Worm (Caenorhabditis elegans) whole organism, young adult: Measurements from ENCODE around the gene Y57G11B.8.
A peak's percentile ranks its signal among the peaks of the same experiment; 100 is the strongest.

ENCODE experiments used
- D2030.7 ChIP-seq: fragments of 200-800 bp; sonication (Bioruptor generic); IDR thresholded peaks from 2 replicates; pipeline ENCODE4 v1.3.6; 2022; ENCODE audit warnings: missing genetic modification reagents, missing genetic modification characterization, missing compliant biosample characterization
- F23B12.7 ChIP-seq: sonication (generic microtip); optimal IDR thresholded peaks from 2 replicates; lab custom pipeline; 2017; ENCODE audit warnings: missing genetic modification characterization, mild to moderate bottlenecking, missing compliant biosample characterization, antibody characterized with exemption, moderate library complexity; ENCODE audit not compliant: insufficient read depth
- F52B5.7 ChIP-seq: sonication (generic microtip); optimal IDR thresholded peaks from 2 replicates; lab custom pipeline; 2016; ENCODE audit warnings: mild to moderate bottlenecking, missing genetic modification characterization, missing compliant biosample characterization
- F55B11.4 ChIP-seq: sonication (generic microtip); optimal IDR thresholded peaks from 2 replicates; lab custom pipeline; 2016; ENCODE audit warnings: missing compliant biosample characterization, missing genetic modification characterization, borderline replicate concordance; ENCODE audit not compliant: insufficient read depth
- F57A8.1 ChIP-seq: fragments of 200-800 bp; sonication (Bioruptor generic); optimal IDR thresholded peaks from 2 replicates; lab custom pipeline; 2018; ENCODE audit warnings: mild to moderate bottlenecking, missing genetic modification characterization, moderate library complexity, missing compliant biosample characterization
- T07F8.4 ChIP-seq: sonication (generic microtip); optimal IDR thresholded peaks from 2 replicates; lab custom pipeline; 2016; ENCODE audit warnings: mild to moderate bottlenecking, missing genetic modification characterization, moderate library complexity, missing compliant biosample characterization
- Y53G8AR.9 ChIP-seq: fragments of 200-800 bp; sonication (Bioruptor generic); conservative IDR thresholded peaks from 2 replicates; pipeline ENCODE4 v1.3.6; 2022; ENCODE audit warnings: missing genetic modification reagents, missing genetic modification characterization, missing compliant biosample characterization
- Y67H2A.10 ChIP-seq: fragments of 200-800 bp; sonication (Bioruptor generic); conservative IDR thresholded peaks from 2 replicates; pipeline ENCODE4 v1.3.6; 2022; ENCODE audit warnings: missing genetic modification reagents, missing genetic modification characterization, missing compliant biosample characterization
- Y79H2A.3 ChIP-seq: fragments of 200-800 bp; sonication (Bioruptor generic); conservative IDR thresholded peaks from 2 replicates; pipeline ENCODE4 v1.3.6; 2022; ENCODE audit warnings: missing genetic modification reagents, missing genetic modification characterization, missing compliant biosample characterization
- atf-7 ChIP-seq: sonication (generic microtip); optimal IDR thresholded peaks from 2 replicates; lab custom pipeline; 2017; ENCODE audit warnings: mild to moderate bottlenecking, missing genetic modification characterization, missing compliant biosample characterization
- attf-3 ChIP-seq: fragments of 200-800 bp; sonication (Bioruptor generic); conservative IDR thresholded peaks from 2 replicates; pipeline ENCODE4 v1.3.6; 2022; ENCODE audit warnings: missing genetic modification reagents, missing genetic modification characterization, missing compliant biosample characterization
- attf-5 ChIP-seq: fragments of 200-800 bp; sonication (Bioruptor generic); optimal IDR thresholded peaks from 2 replicates; lab custom pipeline; 2018; ENCODE audit warnings: mild to moderate bottlenecking, missing genetic modification characterization, missing compliant biosample characterization
- attf-6 ChIP-seq: fragments of 200-800 bp; sonication (Bioruptor generic); IDR thresholded peaks from 2 replicates; pipeline ENCODE4 v1.3.6; 2022; ENCODE audit warnings: missing genetic modification reagents, missing genetic modification characterization, missing compliant biosample characterization
- bed-1 ChIP-seq: fragments of 200-800 bp; sonication (Bioruptor generic); IDR thresholded peaks from 2 replicates; pipeline ENCODE4 v1.3.6; 2022; ENCODE audit warnings: missing genetic modification reagents, missing genetic modification characterization, missing compliant biosample characterization
- bed-2 ChIP-seq: fragments of 200-800 bp; sonication (Bioruptor generic); IDR thresholded peaks from 2 replicates; pipeline ENCODE4 v1.3.6; 2022; ENCODE audit warnings: missing genetic modification reagents, missing genetic modification characterization, missing compliant biosample characterization
- ceh-100 ChIP-seq: fragments of 200-800 bp; sonication (Bioruptor generic); IDR thresholded peaks from 2 replicates; pipeline ENCODE4 v1.3.6; 2022; ENCODE audit warnings: missing genetic modification reagents, missing genetic modification characterization, missing compliant biosample characterization
- ceh-91 ChIP-seq: fragments of 200-800 bp; sonication (Bioruptor generic); IDR thresholded peaks from 2 replicates; pipeline ENCODE4 v1.3.6; 2022; ENCODE audit warnings: missing genetic modification reagents, missing genetic modification characterization, missing compliant biosample characterization
- dox-1 ChIP-seq: fragments of 200-800 bp; sonication (Bioruptor generic); IDR thresholded peaks from 2 replicates; pipeline ENCODE4 v1.3.6; 2022; ENCODE audit warnings: missing genetic modification reagents, missing genetic modification characterization, missing compliant biosample characterization
- ets-4 ChIP-seq: fragments of 200-800 bp; sonication (Bioruptor generic); optimal IDR thresholded peaks from 2 replicates; lab custom pipeline; 2018; ENCODE audit warnings: mild to moderate bottlenecking, missing genetic modification characterization, missing compliant biosample characterization
- hlh-12 ChIP-seq: sonication (generic microtip); optimal IDR thresholded peaks from 2 replicates; lab custom pipeline; 2016; ENCODE audit warnings: missing genetic modification characterization, missing compliant biosample characterization
- hlh-26 ChIP-seq: fragments of 200-800 bp; sonication (Bioruptor generic); conservative IDR thresholded peaks from 2 replicates; pipeline ENCODE4 v1.3.6; 2022; ENCODE audit warnings: missing genetic modification reagents, missing genetic modification characterization, missing compliant biosample characterization
- hmg-20 ChIP-seq: fragments of 200-800 bp; sonication (Bioruptor generic); IDR thresholded peaks from 2 replicates; pipeline ENCODE4 v1.3.6; 2022; ENCODE audit warnings: missing genetic modification reagents, missing genetic modification characterization, missing compliant biosample characterization
- hrde-1 ChIP-seq: sonication (generic microtip); optimal IDR thresholded peaks from 2 replicates; lab custom pipeline; 2016; ENCODE audit warnings: missing genetic modification characterization, mild to moderate bottlenecking, missing compliant biosample characterization, moderate library complexity, missing genotype, missing genetic modification reagents, borderline replicate concordance
- let-607 ChIP-seq, 2 experiments: fragments of 200-800 bp in 1 of 2; sonication (Bioruptor generic) in 1 of 2; sonication (generic microtip) in 1 of 2; optimal IDR thresholded peaks; 2 replicates each; lab custom pipeline; 2016 to 2018; ENCODE audit warnings: mild to moderate bottlenecking in 2 of 2, missing compliant biosample characterization in 2 of 2, missing genetic modification characterization in 2 of 2, moderate library complexity in 2 of 2, missing genotype in 1 of 2
- lin-35 ChIP-seq, 3 experiments: fragments of 150-350 bp in 2 of 3; sonication (generic microtip) in 1 of 3; optimal IDR thresholded peaks; 2 replicates each; lab custom pipeline; 2014 to 2018; ENCODE audit warnings: missing biosample characterization in 3 of 3, missing genetic modification characterization in 3 of 3, missing genetic modification reagents in 3 of 3
- lin-54 ChIP-seq: fragments of 200-800 bp; sonication (Bioruptor generic); optimal IDR thresholded peaks from 2 replicates; lab custom pipeline; 2018; ENCODE audit warnings: mild to moderate bottlenecking, missing genetic modification characterization, missing compliant biosample characterization
- lir-1 ChIP-seq: fragments of 200-800 bp; sonication (Bioruptor generic); conservative IDR thresholded peaks from 2 replicates; pipeline ENCODE4 v1.3.6; 2022; ENCODE audit warnings: missing genetic modification reagents, missing genetic modification characterization, missing compliant biosample characterization
- madf-6 ChIP-seq: fragments of 200-800 bp; sonication (Bioruptor generic); IDR thresholded peaks from 2 replicates; pipeline ENCODE4 v1.3.6; 2022; ENCODE audit warnings: missing genetic modification reagents, missing genetic modification characterization, missing compliant biosample characterization
- madf-8 ChIP-seq: fragments of 200-800 bp; sonication (Bioruptor generic); conservative IDR thresholded peaks from 2 replicates; pipeline ENCODE4 v1.3.6; 2022; ENCODE audit warnings: missing genetic modification reagents, missing genetic modification characterization, missing compliant biosample characterization
- mcd-1 ChIP-seq: fragments of 200-800 bp; sonication (Bioruptor generic); IDR thresholded peaks from 2 replicates; pipeline ENCODE4 v1.3.6; 2022; ENCODE audit warnings: missing genetic modification reagents, missing genetic modification characterization, missing compliant biosample characterization
- mel-28 ChIP-seq: sonication (generic microtip); optimal IDR thresholded peaks from 2 replicates; lab custom pipeline; 2016; ENCODE audit warnings: borderline replicate concordance, mild to moderate bottlenecking, missing genetic modification characterization, missing compliant biosample characterization
- mxl-1 ChIP-seq: sonication (generic microtip); optimal IDR thresholded peaks from 2 replicates; lab custom pipeline; 2016; ENCODE audit warnings: missing genetic modification characterization, missing compliant biosample characterization
- nfya-2 ChIP-seq: fragments of 200-800 bp; sonication (Bioruptor generic); IDR thresholded peaks from 2 replicates; pipeline ENCODE4 v1.3.6; 2022; ENCODE audit warnings: missing genetic modification reagents, missing genetic modification characterization, missing compliant biosample characterization
- nhr-179 ChIP-seq: sonication (generic microtip); optimal IDR thresholded peaks from 2 replicates; lab custom pipeline; 2016; ENCODE audit warnings: mild to moderate bottlenecking, missing genetic modification characterization, missing compliant biosample characterization
- nhr-90 ChIP-seq: sonication (generic microtip); optimal IDR thresholded peaks from 2 replicates; lab custom pipeline; 2016; ENCODE audit warnings: missing genotype, mild to moderate bottlenecking, missing genetic modification characterization, missing compliant biosample characterization
- rpc-1 ChIP-seq, 2 experiments: fragments of 150-350 bp in 1 of 2; sonication (generic microtip) in 1 of 2; optimal IDR thresholded peaks; 2 replicates each; lab custom pipeline; 2014 to 2018; ENCODE audit warnings: missing biosample characterization in 1 of 2, missing genetic modification characterization in 1 of 2, missing genetic modification reagents in 1 of 2, missing genotype in 1 of 2
- sea-2 ChIP-seq: fragments of 200-800 bp; sonication (Bioruptor generic); IDR thresholded peaks from 2 replicates; pipeline ENCODE4 v1.3.6; 2022; ENCODE audit warnings: missing genetic modification characterization, missing compliant biosample characterization
- snpc-1.1 ChIP-seq: sonication (generic microtip); optimal IDR thresholded peaks from 2 replicates; lab custom pipeline; 2017; ENCODE audit warnings: missing genetic modification characterization, mild to moderate bottlenecking, missing compliant biosample characterization, antibody characterized with exemption, moderate library complexity, missing genotype, missing genetic modification reagents; ENCODE audit not compliant: insufficient read depth
- snpc-1.3 ChIP-seq: sonication (generic microtip); optimal IDR thresholded peaks from 2 replicates; lab custom pipeline; 2017; ENCODE audit warnings: missing genetic modification characterization, mild to moderate bottlenecking, missing compliant biosample characterization, antibody characterized with exemption, moderate library complexity, missing genotype, missing genetic modification reagents; ENCODE audit not compliant: insufficient read depth
- snpc-3.4 ChIP-seq: sonication (generic microtip); optimal IDR thresholded peaks from 2 replicates; lab custom pipeline; 2017; ENCODE audit warnings: missing genetic modification characterization, mild to moderate bottlenecking, missing compliant biosample characterization, antibody characterized with exemption, moderate library complexity, missing genotype, missing genetic modification reagents
- tbp1 ChIP-seq: fragments of 200-800 bp; sonication (Bioruptor generic); optimal IDR thresholded peaks from 2 replicates; lab custom pipeline; 2018; ENCODE audit warnings: mild to moderate bottlenecking, missing genetic modification characterization, missing compliant biosample characterization
- zfh-2 ChIP-seq: fragments of 200-800 bp; sonication (Bioruptor generic); conservative IDR thresholded peaks from 2 replicates; pipeline ENCODE4 v1.3.6; 2022; ENCODE audit warnings: missing genetic modification reagents, missing genetic modification characterization, missing compliant biosample characterization
- zim-3 ChIP-seq: sonication (generic microtip); optimal IDR thresholded peaks from 2 replicates; lab custom pipeline; 2017; ENCODE audit warnings: mild to moderate bottlenecking, missing genetic modification characterization, moderate library complexity, missing compliant biosample characterization
- ztf-26 ChIP-seq: sonication (generic microtip); optimal IDR thresholded peaks from 2 replicates; lab custom pipeline; 2017; ENCODE audit warnings: missing genetic modification characterization, missing compliant biosample characterization
- ztf-6 ChIP-seq: fragments of 200-800 bp; sonication (Bioruptor generic); IDR thresholded peaks from 2 replicates; pipeline ENCODE4 v1.3.6; 2022; ENCODE audit warnings: missing genetic modification reagents, missing genetic modification characterization, missing compliant biosample characterization

Gene Y57G11B.8

ce11 chrIV:14610942-14611724 is 32.6 kb upstream of the Y57G11B.8 start (continued):
- TF ChIP-seq F52B5.7 (no peak), ztf-26 (tag; lab: Kevin White, UChicago) (peak; percentile 50), madf-6 (GFP tag; lab: Robert Waterston, UW) (0 out of 2 replicates have a peak, but pooled peaks have one; percentile 46), nhr-90 (peak; percentile 51), let-607 (tag; optimal IDR thresholded peaks at IDR 0.05; lab: Kevin White, UChicago) (peak; percentile 7 to 25), ztf-6 (GFP tag; lab: Robert Waterston, UW) (no peak), hrde-1 (tag; lab: Kevin White, UChicago) (no peak), nfya-2 (GFP tag; lab: Robert Waterston, UW) (no peak), Y53G8AR.9 (no peak), ets-4 (GFP tag; lab: Kevin White, UChicago) (no peak), sea-2 (GFP tag; lab: Robert Waterston, UW) (no peak), snpc-1.1 (tag; lab: Kevin White, UChicago) (peak; percentile 73), snpc-1.3 (tag; lab: Kevin White, UChicago) (peak; percentile 52), D2030.7 (GFP tag; lab: Robert Waterston, UW) (peak; percentile 80), nhr-179 (tag; lab: Kevin White, UChicago) (no peak), T07F8.4 (tag; lab: Kevin White, UChicago) (no peak), rpc-1 (optimal IDR thresholded peaks at IDR 0.05; lab: Kevin White, UChicago) (peak; percentile 52), rpc-1 (tag; optimal IDR thresholded peaks at IDR 0.05; lab: Kevin White, UChicago) (peak; percentile 76), mcd-1 (GFP tag; lab: Robert Waterston, UW) (peak; percentile 39; the same call in 1 of the 2 replicates), dox-1 (GFP tag; lab: Robert Waterston, UW) (peak; percentile 74), hlh-26 (GFP tag; lab: Robert Waterston, UW) (no peak), attf-3 (GFP tag; lab: Robert Waterston, UW) (no peak), lir-1 (GFP tag; lab: Robert Waterston, UW) (peak; percentile 4; the same call in 1 of the 2 replicates), zim-3 (tag; lab: Kevin White, UChicago) (peak; percentile 39), Y67H2A.10 (peak; percentile 14; the same call in 1 of the 2 replicates), F57A8.1 (GFP tag; lab: Kevin White, UChicago) (no peak), tbp1 (GFP tag; lab: Kevin White, UChicago) (peak; percentile 88), snpc-3.4 (tag; lab: Kevin White, UChicago) (no peak), zfh-2 (no peak; the same call in none of the 2 replicates), madf-8 (peak; percentile 26), F55B11.4 (tag; lab: Kevin White, UChicago) (no peak), F23B12.7 (tag; lab: Kevin White, UChicago) (no peak), atf-7 (no peak), attf-5 (peak; percentile 53), bed-1 (GFP tag; lab: Robert Waterston, UW) (no peak), attf-6 (peak; percentile 99), Y79H2A.3 (GFP tag; lab: Robert Waterston, UW) (no peak), ceh-100 (GFP tag; lab: Robert Waterston, UW) (no peak), hmg-20 (GFP tag; lab: Robert Waterston, UW) (no peak), lin-35 (GFP tag; optimal IDR thresholded peaks at IDR 0.05; lab: Kevin White, UChicago) (no peak), ceh-91 (GFP tag; lab: Robert Waterston, UW) (no peak), hlh-12 (no peak), bed-2 (no peak), lin-54 (GFP tag; lab: Kevin White, UChicago) (no peak), mel-28 (tag; lab: Kevin White, UChicago) (no peak), mxl-1 (tag; lab: Kevin White, UChicago) (no peak)
